Fruit fly (Drosophila melanogaster): ENCODE data around the gene CG2126.

Gene CG2126

DNA sequence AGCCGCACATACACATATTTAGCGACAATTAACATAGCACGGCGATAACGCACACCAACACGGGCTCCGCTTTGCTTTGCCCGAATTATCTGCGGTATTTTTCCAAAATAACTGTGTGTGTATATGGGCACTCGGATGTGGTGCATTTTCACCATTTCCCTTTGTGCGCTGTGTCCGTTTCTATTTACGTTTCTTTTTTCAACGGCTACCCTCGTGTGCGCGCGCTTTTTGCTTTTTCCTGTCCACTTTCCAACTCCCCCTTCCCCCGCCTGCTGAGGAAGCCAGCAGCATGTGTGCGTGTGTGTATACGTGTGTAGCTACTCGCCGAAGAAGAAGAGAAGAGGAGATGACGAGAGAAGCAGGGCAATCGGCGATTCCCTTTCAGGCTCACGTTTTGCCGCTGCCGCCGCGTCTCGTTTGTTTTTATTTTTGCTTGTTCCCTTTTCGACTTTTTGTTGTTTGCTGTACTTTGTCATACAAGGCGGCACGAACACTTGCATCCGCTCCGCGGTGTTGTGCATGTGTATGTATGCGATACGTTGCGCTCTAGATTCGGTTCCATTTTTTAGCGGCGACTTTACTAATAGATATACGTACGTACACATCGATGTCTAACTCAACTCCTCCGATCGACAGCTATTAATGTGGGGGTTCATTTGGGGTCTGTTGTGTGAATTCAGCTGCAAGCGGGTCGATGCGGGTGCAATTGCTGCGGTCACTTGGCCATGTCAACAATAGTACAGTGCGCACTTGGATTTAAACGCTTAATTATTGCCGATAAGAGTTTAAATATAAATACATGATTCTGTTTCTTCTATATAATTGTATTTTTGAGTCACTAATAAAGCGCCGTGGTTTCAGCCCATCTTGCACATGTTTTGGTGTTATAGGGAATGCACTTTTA, 28.1 kb downstream of the CG2126 start (continued):
- TF ChIP-seq D (optimal IDR thresholded peaks at IDR 0.05) (peak; percentile 34), D (GFP tag; optimal IDR thresholded peaks at IDR 0.05) (no peak), CG14710 (tag; optimal IDR thresholded peaks at IDR 0.05) (no peak), Antp (GFP tag; optimal IDR thresholded peaks at IDR 0.05) (peak; percentile 9), dimm (GFP tag; IDR thresholded peaks at IDR 0.05) (no peak), Stat92E (GFP tag; optimal IDR thresholded peaks at IDR 0.05) (peak in 1 of 3 experiments; percentile 27), yki (optimal IDR thresholded peaks at IDR 0.05) (no peak), Ets97D (GFP tag; optimal IDR thresholded peaks at IDR 0.05) (peak; percentile 34), slp2 (GFP tag; optimal IDR thresholded peaks at IDR 0.05) (no peak), Dad (GFP tag; optimal IDR thresholded peaks at IDR 0.05) (no peak), CG6683 (GFP tag; optimal IDR thresholded peaks at IDR 0.05) (no peak)

DNA sequence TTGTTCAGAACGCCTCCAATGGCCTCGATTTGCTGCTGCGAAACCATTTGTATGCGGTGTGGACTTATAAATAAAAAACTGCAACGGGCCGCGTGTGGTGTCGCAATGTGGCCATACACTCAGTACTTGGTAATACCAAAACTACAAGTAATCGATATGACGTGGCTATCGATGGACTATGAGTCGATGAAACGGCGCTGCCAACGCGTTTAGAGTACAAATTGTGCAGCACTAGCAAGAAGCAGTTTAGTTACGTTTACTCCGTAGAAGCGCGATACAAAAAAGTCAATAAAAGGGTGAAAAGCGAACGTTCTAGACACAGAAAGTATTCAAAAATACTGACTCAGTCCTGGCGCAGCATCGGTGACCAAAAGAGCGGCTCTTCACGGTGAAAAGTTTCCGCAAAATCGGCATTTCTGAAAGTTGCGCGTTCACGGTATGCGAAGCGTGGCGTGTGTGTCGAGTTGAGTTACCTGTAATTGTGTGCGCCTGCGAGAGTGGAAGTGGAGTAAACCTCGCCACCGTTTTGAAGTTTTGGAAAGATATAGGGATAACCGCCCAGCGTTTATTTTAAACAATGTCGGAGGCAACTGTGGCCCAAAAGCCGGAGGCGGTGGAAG, 28.9 kb downstream of the CG2126 start, which contains the start of the genes nero and CG1910:
Gene nero (minus strand): TSS at position 130 of the 620 bp plus-strand sequence.
Gene CG1910 (plus strand): TSS at position 215 of the 620 bp plus-strand sequence.
- TF ChIP-seq CG31224 (GFP tag; IDR thresholded peaks at IDR 0.05) = no peak
- no peak for TF ChIP-seq Taf1 (GFP tag; IDR thresholded peaks at IDR 0.05)
- TF ChIP-seq CG32772 (GFP tag; IDR thresholded peaks at IDR 0.05) = no peak
- no peak for TF ChIP-seq NFAT (GFP tag; IDR thresholded peaks at IDR 0.05)
- no peak for TF ChIP-seq CG5953 (GFP tag; IDR thresholded peaks at IDR 0.05)
- no peak for TF ChIP-seq CG4328 (GFP tag; optimal IDR thresholded peaks at IDR 0.05)
- TF ChIP-seq Sry-β (GFP tag; optimal IDR thresholded peaks at IDR 0.05) = peak; percentile 84
- no peak for TF ChIP-seq CG12236 (GFP tag; optimal IDR thresholded peaks at IDR 0.05)
- no peak for TF ChIP-seq slou (GFP tag; optimal IDR thresholded peaks at IDR 0.05)
- no peak for TF ChIP-seq CG1529 (GFP tag; optimal IDR thresholded peaks at IDR 0.05)
- peak; percentile 34 for TF ChIP-seq grau (tag; optimal IDR thresholded peaks at IDR 0.05)
- peak; percentile 31 for TF ChIP-seq sqz (GFP tag; optimal IDR thresholded peaks at IDR 0.05)
- no peak for TF ChIP-seq Side (GFP tag; optimal IDR thresholded peaks at IDR 0.05)
- no peak for TF ChIP-seq caup (GFP tag; optimal IDR thresholded peaks at IDR 0.05; ENCODE audit: severe bottlenecking)
- TF ChIP-seq CG8359 (GFP tag; optimal IDR thresholded peaks at IDR 0.05; ENCODE audit: borderline replicate concordance) = no peak
- TF ChIP-seq CG4282 (GFP tag; optimal IDR thresholded peaks at IDR 0.05) = no peak
- TF ChIP-seq CG6683 (GFP tag; optimal IDR thresholded peaks at IDR 0.05) = no peak
- TF ChIP-seq hb (GFP tag; IDR thresholded peaks at IDR 0.05; ENCODE audit: partially characterized antibody) = no peak
- TF ChIP-seq CG1602 (GFP tag; optimal IDR thresholded peaks at IDR 0.05) = no peak
- TF ChIP-seq CG12942 (GFP tag; optimal IDR thresholded peaks at IDR 0.05) = no peak
- TF ChIP-seq CG10431 (GFP tag; optimal IDR thresholded peaks at IDR 0.05) = no peak
- TF ChIP-seq CG10959 (GFP tag; IDR thresholded peaks at IDR 0.05) = no peak
- no peak for TF ChIP-seq ssp (GFP tag; IDR thresholded peaks at IDR 0.05)
- no peak for TF ChIP-seq gcm2 (GFP tag; optimal IDR thresholded peaks at IDR 0.05)
- TF ChIP-seq gro (GFP tag; optimal IDR thresholded peaks at IDR 0.05) = peak; percentile 33
- TF ChIP-seq H15 (GFP tag; IDR thresholded peaks at IDR 0.05) = no peak
- TF ChIP-seq lov (optimal IDR thresholded peaks at IDR 0.05) = no peak
- TF ChIP-seq lov (GFP tag; IDR thresholded peaks at IDR 0.05) = no peak
- no peak for TF ChIP-seq pnt (GFP tag; optimal IDR thresholded peaks at IDR 0.05)
- no peak for TF ChIP-seq unpg (GFP tag; optimal IDR thresholded peaks at IDR 0.05)
- TF ChIP-seq CG1832 (GFP tag; optimal IDR thresholded peaks at IDR 0.05) = no peak
- no peak for TF ChIP-seq CG10462 (GFP tag; optimal IDR thresholded peaks at IDR 0.05)
- TF ChIP-seq mirr (GFP tag; optimal IDR thresholded peaks at IDR 0.05) = no peak
- TF ChIP-seq CG7372 (GFP tag; IDR thresholded peaks at IDR 0.05) = no peak
- TF ChIP-seq dysf (GFP tag; IDR thresholded peaks at IDR 0.05) = no peak
- TF ChIP-seq Fer1 (GFP tag; optimal IDR thresholded peaks at IDR 0.05) = no peak
- no peak for TF ChIP-seq bsh (GFP tag; optimal IDR thresholded peaks at IDR 0.05)
- no peak for TF ChIP-seq luna (GFP tag; optimal IDR thresholded peaks at IDR 0.05)
- TF ChIP-seq abd-A (tag; optimal IDR thresholded peaks at IDR 0.05) = no peak

All from whole organism, embryonic.